Fruit fly (Drosophila melanogaster): ENCODE measurements around the gene CG14154.

CG14154 gene

DNA sequence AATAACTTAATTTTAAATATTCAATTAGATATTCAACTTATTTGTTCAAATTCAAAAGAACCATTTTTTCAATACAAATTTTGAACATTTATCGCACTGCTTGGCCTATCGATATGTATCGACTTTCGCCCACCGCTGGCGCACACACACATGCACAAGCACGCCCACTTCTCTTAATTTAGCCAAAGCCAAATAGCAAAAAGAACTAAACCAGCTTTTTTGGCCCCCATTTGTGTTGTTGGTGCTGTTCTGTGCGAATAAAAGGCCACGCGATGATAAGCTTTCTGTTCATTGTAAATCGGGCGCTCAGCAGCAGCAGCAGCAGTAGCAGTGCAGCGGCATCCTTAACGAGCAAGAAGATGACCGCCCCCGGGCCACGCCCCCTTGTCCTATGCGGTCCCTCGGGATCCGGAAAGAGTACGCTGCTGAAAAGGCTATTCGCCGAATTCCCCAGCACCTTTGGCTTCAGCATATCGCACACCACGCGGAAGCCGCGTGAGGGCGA, 49.3 kb downstream of the CG14154 start, which contains the start of gene CG11811:
CG11811 (plus strand) TSS at position 121 of the 505 bp plus-strand sequence.
- TF ChIP-seq CG8478 (optimal IDR thresholded peaks at IDR 0.05) (no peak), CTCF (optimal IDR thresholded peaks at IDR 0.05) (no peak)
